Worm (Caenorhabditis elegans) whole organism, L2 larva: ENCODE measurements around the gene bir-2.

Experiments
- C34F6.9 ChIP-seq: fragments of 150-350 bp; optimal IDR thresholded peaks from 2 replicates; lab custom pipeline; 2014; ENCODE audit warnings: missing biosample characterization, missing genetic modification characterization
- F13H6.1 ChIP-seq: sonication (generic microtip); optimal IDR thresholded peaks from 2 replicates; lab custom pipeline; 2016; ENCODE audit warnings: missing genetic modification characterization, missing compliant biosample characterization
- R02D3.7 ChIP-seq: fragments of 150-350 bp; optimal IDR thresholded peaks from 2 replicates; lab custom pipeline; 2014; ENCODE audit warnings: missing biosample characterization, missing genetic modification characterization
- Y55F3AM.14 ChIP-seq: fragments of 200-800 bp; sonication (Bioruptor generic); optimal IDR thresholded peaks from 2 replicates; lab custom pipeline; 2018; ENCODE audit warnings: mild to moderate bottlenecking, missing genetic modification characterization, missing compliant biosample characterization
- ZK546.5 ChIP-seq: sonication (generic microtip); optimal IDR thresholded peaks from 2 replicates; lab custom pipeline; 2017; ENCODE audit warnings: missing biosample characterization, missing genetic modification characterization
- alr-1 ChIP-seq: fragments of 150-350 bp; optimal IDR thresholded peaks from 2 replicates; lab custom pipeline; 2014; ENCODE audit warnings: missing biosample characterization, missing genetic modification characterization
- aly-2 ChIP-seq: fragments of 150-350 bp; optimal IDR thresholded peaks from 2 replicates; lab custom pipeline; 2014; ENCODE audit warnings: missing biosample characterization, missing genetic modification characterization
- ama-1 ChIP-seq: fragments of 150-350 bp; optimal IDR thresholded peaks from 2 replicates; lab custom pipeline; 2018; ENCODE audit warnings: inconsistent platforms
- blmp-1 ChIP-seq: sonication (generic microtip); optimal IDR thresholded peaks from 2 replicates; lab custom pipeline; 2017; ENCODE audit warnings: missing genetic modification characterization, mild to moderate bottlenecking, missing compliant biosample characterization, antibody characterized with exemption, moderate library complexity; ENCODE audit not compliant: insufficient read depth
- ceh-16 ChIP-seq: fragments of 150-350 bp; optimal IDR thresholded peaks from 2 replicates; lab custom pipeline; 2014; ENCODE audit warnings: missing biosample characterization, missing genetic modification characterization
- ceh-82 ChIP-seq: fragments of 150-350 bp; optimal IDR thresholded peaks from 2 replicates; lab custom pipeline; 2014; ENCODE audit warnings: missing biosample characterization, missing genetic modification characterization
- crh-2 ChIP-seq: sonication (generic microtip); optimal IDR thresholded peaks from 2 replicates; lab custom pipeline; 2017; ENCODE audit warnings: missing biosample characterization, missing genetic modification characterization
- dmd-4 ChIP-seq: sonication (generic microtip); optimal IDR thresholded peaks from 2 replicates; lab custom pipeline; 2017; ENCODE audit warnings: missing biosample characterization, missing genetic modification characterization
- egl-27 ChIP-seq: sonication (generic microtip); optimal IDR thresholded peaks from 3 replicates; lab custom pipeline; 2017; ENCODE audit warnings: missing biosample characterization, missing genetic modification reagents, missing genetic modification characterization
- elt-3 ChIP-seq: sonication (generic microtip); optimal IDR thresholded peaks from 2 replicates; lab custom pipeline; 2017; ENCODE audit warnings: missing biosample characterization, missing genetic modification characterization
- fos-1 ChIP-seq: fragments of 150-350 bp; optimal IDR thresholded peaks from 2 replicates; lab custom pipeline; 2014; ENCODE audit warnings: missing biosample characterization, missing genetic modification characterization
- gmeb-1 ChIP-seq: fragments of 150-350 bp; optimal IDR thresholded peaks from 2 replicates; lab custom pipeline; 2014; ENCODE audit warnings: missing biosample characterization, missing genetic modification characterization
- lin-11 ChIP-seq: fragments of 150-350 bp; sonication (generic microtip); optimal IDR thresholded peaks from 2 replicates; lab custom pipeline; 2014; ENCODE audit warnings: missing biosample characterization, missing genetic modification characterization, inconsistent platforms, mixed read lengths
- lin-13 ChIP-seq: fragments of 150-350 bp; optimal IDR thresholded peaks from 2 replicates; lab custom pipeline; 2014; ENCODE audit warnings: missing biosample characterization, missing genetic modification reagents, missing genetic modification characterization
- lin-39 ChIP-seq: fragments of 150-350 bp; optimal IDR thresholded peaks from 2 replicates; lab custom pipeline; 2014; ENCODE audit warnings: missing biosample characterization, missing genetic modification reagents, missing genetic modification characterization
- lsy-2 ChIP-seq, 2 experiments: fragments of 150-350 bp in 1 of 2; sonication (generic microtip) in 1 of 2; optimal IDR thresholded peaks; 2 replicates each; lab custom pipeline; 2014 to 2017; ENCODE audit warnings: missing biosample characterization in 2 of 2, missing genetic modification characterization in 2 of 2
- mab-5 ChIP-seq: fragments of 150-350 bp; optimal IDR thresholded peaks from 2 replicates; lab custom pipeline; 2014; ENCODE audit warnings: missing biosample characterization, missing genetic modification characterization
- mbf-1 ChIP-seq: sonication (generic microtip); optimal IDR thresholded peaks from 2 replicates; lab custom pipeline; 2017; ENCODE audit warnings: missing biosample characterization, missing genetic modification characterization
- mdl-1 ChIP-seq, 2 experiments: fragments of 150-350 bp in 1 of 2; sonication (generic microtip) in 1 of 2; optimal IDR thresholded peaks; 2 replicates each; lab custom pipeline; 2017; ENCODE audit warnings: missing biosample characterization in 2 of 2, missing genetic modification characterization in 2 of 2
- nhr-10 ChIP-seq: sonication (generic microtip); optimal IDR thresholded peaks from 2 replicates; lab custom pipeline; 2017; ENCODE audit warnings: missing biosample characterization, missing genetic modification characterization
- nhr-11 ChIP-seq: fragments of 150-350 bp; optimal IDR thresholded peaks from 2 replicates; lab custom pipeline; 2014; ENCODE audit warnings: missing biosample characterization, missing genetic modification characterization
- nhr-12 ChIP-seq: fragments of 150-350 bp; optimal IDR thresholded peaks from 2 replicates; lab custom pipeline; 2014; ENCODE audit warnings: missing biosample characterization, missing genetic modification characterization
- nhr-129 ChIP-seq: fragments of 150-350 bp; optimal IDR thresholded peaks from 2 replicates; lab custom pipeline; 2014; ENCODE audit warnings: missing biosample characterization, missing genetic modification characterization
- nhr-21 ChIP-seq: fragments of 150-350 bp; optimal IDR thresholded peaks from 2 replicates; lab custom pipeline; 2014; ENCODE audit warnings: missing biosample characterization, missing genetic modification characterization
- nhr-23 ChIP-seq: fragments of 150-350 bp; optimal IDR thresholded peaks from 2 replicates; lab custom pipeline; 2014; ENCODE audit warnings: missing biosample characterization, missing genetic modification reagents, missing genetic modification characterization
- nhr-25 ChIP-seq: fragments of 150-350 bp; sonication (generic microtip); optimal IDR thresholded peaks from 3 replicates; lab custom pipeline; 2014; ENCODE audit warnings: missing biosample characterization, missing genetic modification characterization
- nhr-6 ChIP-seq: fragments of 150-350 bp; optimal IDR thresholded peaks from 2 replicates; lab custom pipeline; 2014; ENCODE audit warnings: missing biosample characterization, missing genetic modification characterization
- nhr-77 ChIP-seq: fragments of 150-350 bp; optimal IDR thresholded peaks from 2 replicates; lab custom pipeline; 2014; ENCODE audit warnings: missing biosample characterization, missing genetic modification characterization
- peb-1 ChIP-seq: fragments of 150-350 bp; optimal IDR thresholded peaks from 2 replicates; lab custom pipeline; 2014; ENCODE audit warnings: missing biosample characterization, missing genetic modification characterization
- skn-1 ChIP-seq: sonication (generic microtip); optimal IDR thresholded peaks from 2 replicates; lab custom pipeline; 2017; ENCODE audit warnings: missing biosample characterization, missing genetic modification characterization
- sma-3 ChIP-seq: sonication (generic microtip); optimal IDR thresholded peaks from 2 replicates; lab custom pipeline; 2016; ENCODE audit warnings: missing genetic modification reagents, missing genetic modification characterization, missing compliant biosample characterization
- sma-9 ChIP-seq, 2 experiments: fragments of 150-350 bp in 1 of 2; sonication (generic microtip) in 1 of 2; optimal IDR thresholded peaks; 2 replicates each; lab custom pipeline; 2014 to 2016; ENCODE audit warnings: missing genetic modification characterization in 2 of 2, mild to moderate bottlenecking in 1 of 2, missing biosample characterization in 1 of 2, missing compliant biosample characterization in 1 of 2, missing genetic modification reagents in 1 of 2, moderate library complexity in 1 of 2
- snpc-4 ChIP-seq: fragments of 150-350 bp; optimal IDR thresholded peaks from 2 replicates; lab custom pipeline; 2014; ENCODE audit warnings: missing biosample characterization, missing genetic modification characterization
- unc-39 ChIP-seq: fragments of 150-350 bp; optimal IDR thresholded peaks from 2 replicates; lab custom pipeline; 2014; ENCODE audit warnings: missing biosample characterization, missing genetic modification characterization
- unc-55 ChIP-seq: fragments of 150-350 bp; sonication (generic microtip); optimal IDR thresholded peaks from 3 replicates; lab custom pipeline; 2014; ENCODE audit warnings: missing biosample characterization, missing genetic modification reagents, missing genetic modification characterization
- unc-62 ChIP-seq: fragments of 150-350 bp; optimal IDR thresholded peaks from 2 replicates; lab custom pipeline; 2014; ENCODE audit warnings: missing biosample characterization, missing genetic modification reagents, missing genetic modification characterization
- zag-1 ChIP-seq: fragments of 150-350 bp; optimal IDR thresholded peaks from 2 replicates; lab custom pipeline; 2014; ENCODE audit warnings: missing biosample characterization, missing genetic modification characterization
- ztf-11 ChIP-seq: sonication (generic microtip); optimal IDR thresholded peaks from 2 replicates; lab custom pipeline; 2017; ENCODE audit warnings: missing biosample characterization, missing genetic modification characterization
- ztf-4 ChIP-seq: fragments of 150-350 bp; optimal IDR thresholded peaks from 2 replicates; lab custom pipeline; 2014; ENCODE audit warnings: missing biosample characterization, missing genetic modification characterization

Gene bir-2

ce11 chrV:13559978-13560377 lies 8.7 kb upstream of the bir-2 start, which contains the start of gene C56A3.8:
Gene C56A3.8 (plus strand): TSS chrV:13560278.
- no peak for TF ChIP-seq R02D3.7
- TF ChIP-seq mbf-1 (tag; lab: Kevin White, UChicago) = no peak
- TF ChIP-seq ztf-4 (tag; lab: Kevin White, UChicago) = no peak
- no peak for TF ChIP-seq gmeb-1 (tag; lab: Kevin White, UChicago)
- TF ChIP-seq lin-11 = no peak
- TF ChIP-seq lsy-2 (tag; optimal IDR thresholded peaks at IDR 0.05; lab: Kevin White, UChicago) = no peak
- no peak for TF ChIP-seq mdl-1 (tag; optimal IDR thresholded peaks at IDR 0.05; lab: Kevin White, UChicago)
- TF ChIP-seq ceh-82 (tag; lab: Kevin White, UChicago) = no peak
- no peak for TF ChIP-seq nhr-23 (tag; lab: Kevin White, UChicago)
- no peak for TF ChIP-seq alr-1
- TF ChIP-seq ceh-16 (tag; lab: Kevin White, UChicago) = no peak
- no peak for TF ChIP-seq peb-1
- TF ChIP-seq blmp-1 (tag; lab: Kevin White, UChicago) = no peak
- no peak for TF ChIP-seq nhr-11 (tag; lab: Kevin White, UChicago)
- no peak for TF ChIP-seq ZK546.5 (tag; lab: Kevin White, UChicago)
- no peak for TF ChIP-seq lin-39 (tag; lab: Kevin White, UChicago)

- TF ChIP-seq unc-39 (tag; lab: Kevin White, UChicago) (no peak), nhr-25 (tag; lab: Kevin White, UChicago) (no peak), nhr-21 (no peak), lin-13 (GFP tag; lab: Kevin White, UChicago) (no peak), ceh-16 (tag; lab: Kevin White, UChicago) (no peak), nhr-77 (no peak), fos-1 (tag; lab: Kevin White, UChicago) (no peak), nhr-23 (tag; lab: Kevin White, UChicago) (no peak), egl-27 (no peak), unc-55 (GFP tag; lab: Kevin White, UChicago) (no peak), R02D3.7 (no peak), sma-9 (GFP tag; optimal IDR thresholded peaks at IDR 0.05; lab: Kevin White, UChicago) (no peak), sma-9 (tag; optimal IDR thresholded peaks at IDR 0.05; lab: Kevin White, UChicago) (no peak), mdl-1 (tag; optimal IDR thresholded peaks at IDR 0.05; lab: Kevin White, UChicago) (no peak), snpc-4 (tag; lab: Kevin White, UChicago) (no peak), ceh-82 (tag; lab: Kevin White, UChicago) (no peak)
Measured at ce11 chrV:13562748-13563147, 5.9 kb upstream of the bir-2 start.

- TF ChIP-seq elt-3 (tag; lab: Kevin White, UChicago) = no peak
Measured at ce11 chrV:13563841-13564240, 4.8 kb upstream of the bir-2 start, which contains the start of gene grl-17. Gene grl-17 (minus strand): TSS chrV:13563941.

ce11 chrV:13565197-13565596 lies 3.5 kb upstream of the bir-2 start:
- peak; percentile 4 for TF ChIP-seq egl-27
- TF ChIP-seq lsy-2 (tag; optimal IDR thresholded peaks at IDR 0.05; lab: Kevin White, UChicago) = peak; percentile 47 to 91
- TF ChIP-seq Y55F3AM.14 (GFP tag; lab: Kevin White, UChicago) = no peak
- no peak for TF ChIP-seq unc-62
- TF ChIP-seq mbf-1 (tag; lab: Kevin White, UChicago) = no peak
- no peak for TF ChIP-seq ZK546.5 (tag; lab: Kevin White, UChicago)
- peak; percentile 56 for TF ChIP-seq zag-1 (tag; lab: Kevin White, UChicago)
- no peak for TF ChIP-seq nhr-10 (tag; lab: Kevin White, UChicago)
- no peak for TF ChIP-seq ztf-11 (tag; lab: Kevin White, UChicago)
- TF ChIP-seq ceh-16 (tag; lab: Kevin White, UChicago) = no peak
- TF ChIP-seq mdl-1 (tag; optimal IDR thresholded peaks at IDR 0.05; lab: Kevin White, UChicago) = peak in 1 of 2 experiments; percentile 65
- TF ChIP-seq R02D3.7 = no peak
- TF ChIP-seq nhr-23 (tag; lab: Kevin White, UChicago) = no peak
- TF ChIP-seq lin-39 (tag; lab: Kevin White, UChicago) = no peak
- peak; percentile 96 for TF ChIP-seq crh-2 (tag; lab: Kevin White, UChicago)
- no peak for TF ChIP-seq elt-3 (tag; lab: Kevin White, UChicago)
- TF ChIP-seq dmd-4 = no peak
- TF ChIP-seq F13H6.1 (tag; lab: Kevin White, UChicago) = peak; percentile 87
- TF ChIP-seq snpc-4 (tag; lab: Kevin White, UChicago) = peak; percentile 83
- peak; percentile 98 for TF ChIP-seq nhr-129 (tag; lab: Kevin White, UChicago)
- TF ChIP-seq fos-1 (tag; lab: Kevin White, UChicago) = peak; percentile 88
- peak; percentile 75 for TF ChIP-seq blmp-1 (tag; lab: Kevin White, UChicago)
- TF ChIP-seq nhr-11 (tag; lab: Kevin White, UChicago) = no peak
- TF ChIP-seq ama-1 (lab: Kevin White, UChicago) = peak; percentile 76
- peak; percentile 59 for TF ChIP-seq mab-5 (tag; lab: Kevin White, UChicago)
- TF ChIP-seq unc-55 (GFP tag; lab: Kevin White, UChicago) = peak; percentile 85
- peak; percentile 95 for TF ChIP-seq sma-3 (GFP tag; lab: Kevin White, UChicago)
- no peak for TF ChIP-seq aly-2 (tag; lab: Kevin White, UChicago)
- peak; percentile 98 for TF ChIP-seq C34F6.9 (tag; lab: Kevin White, UChicago)
- TF ChIP-seq nhr-21 = peak; percentile 96
- no peak for TF ChIP-seq peb-1
- TF ChIP-seq nhr-12 (tag; lab: Kevin White, UChicago) = no peak
- TF ChIP-seq nhr-77 = no peak
- no peak for TF ChIP-seq nhr-6 (tag; lab: Kevin White, UChicago)
- peak; percentile 88 for TF ChIP-seq gmeb-1 (tag; lab: Kevin White, UChicago)
- TF ChIP-seq skn-1 (tag; lab: Kevin White, UChicago) = no peak
- TF ChIP-seq ceh-82 (tag; lab: Kevin White, UChicago) = peak; percentile 22
